Worm (Caenorhabditis elegans): ENCODE data around the gene nhr-105.

Gene nhr-105

DNA sequence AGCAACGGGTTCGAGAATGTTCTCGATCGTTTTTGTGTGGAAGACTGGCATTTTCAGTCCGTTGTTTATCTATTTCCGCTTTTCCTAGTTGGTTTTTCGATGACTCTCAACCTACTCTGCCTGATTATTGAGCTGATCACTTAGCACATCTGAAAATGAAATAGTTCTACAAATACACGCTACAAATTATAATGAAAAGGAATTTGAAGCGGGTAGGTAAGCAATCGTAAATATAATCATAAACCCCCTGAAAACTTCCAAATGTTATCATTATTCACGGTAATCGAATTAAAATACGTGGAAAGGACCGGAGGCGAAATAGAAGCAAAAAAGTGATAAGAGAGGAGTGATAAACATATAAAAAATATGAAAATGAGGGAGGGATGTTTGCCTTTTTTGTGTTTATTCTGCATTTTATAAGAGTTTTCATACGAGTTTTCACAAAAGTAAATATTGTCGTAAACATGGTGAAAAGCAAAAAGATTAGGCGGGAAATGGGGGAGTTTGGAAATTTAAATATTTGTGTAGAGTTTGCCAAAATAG is 44.3 kb downstream of the nhr-105 start, which contains the start of gene deb-1:
deb-1 (minus strand) TSS at position 51 of the 543 bp plus-strand sequence.
- peak; percentile 43 for TF ChIP-seq elt-2 (tag; optimal IDR thresholded peaks at IDR 0.05)
- no peak for TF ChIP-seq nhr-19 (GFP tag; conservative IDR thresholded peaks at IDR 0.05)
- TF ChIP-seq rnt-1 (tag; optimal IDR thresholded peaks at IDR 0.05): no peak
- no peak for TF ChIP-seq egl-27 (tag; optimal IDR thresholded peaks at IDR 0.05)
- TF ChIP-seq lsy-2 (tag; optimal IDR thresholded peaks at IDR 0.05): no peak
- TF ChIP-seq efl-1 (optimal IDR thresholded peaks at IDR 0.05): no peak
- TF ChIP-seq efl-1 (GFP tag; optimal IDR thresholded peaks at IDR 0.05 in 1 of 2): peak in 1 of 2 experiments; percentile 42
- TF ChIP-seq unc-98 (GFP tag; IDR thresholded peaks at IDR 0.05): no peak
- no peak for TF ChIP-seq dsc-1 (tag; optimal IDR thresholded peaks at IDR 0.05)

DNA sequence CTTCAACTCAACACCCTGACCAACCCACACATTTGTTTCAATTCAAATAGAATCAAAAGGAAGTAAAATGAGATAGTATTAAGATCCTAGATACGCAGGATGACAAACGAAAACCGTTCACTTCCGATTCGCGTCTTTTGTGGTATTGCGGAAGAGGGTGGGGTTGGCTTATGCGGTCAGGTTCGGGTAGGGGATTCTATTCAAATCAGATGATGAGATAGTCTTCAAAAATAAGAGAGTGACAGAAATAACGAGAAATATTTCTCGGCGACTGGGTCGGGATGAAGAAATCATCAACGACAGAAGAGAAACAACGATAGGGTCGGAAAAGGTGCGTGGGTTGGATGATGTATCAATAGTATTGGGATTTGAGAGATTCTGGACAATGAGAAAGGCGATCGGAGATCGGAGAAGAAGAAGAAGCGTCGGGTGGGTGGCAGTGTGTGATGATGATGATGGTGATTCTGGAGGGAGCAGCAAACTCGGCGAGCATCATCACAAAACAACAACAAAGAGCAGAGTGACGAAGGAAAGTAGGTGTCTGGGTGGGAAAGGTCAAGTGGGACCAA is 45.5 kb downstream of the nhr-105 start:
- TF ChIP-seq nhr-85 (tag): peak; percentile 60
- TF ChIP-seq fkh-4 (tag; optimal IDR thresholded peaks at IDR 0.05; ENCODE audit: borderline replicate concordance): no peak
- peak; percentile 33 for TF ChIP-seq dsc-1 (tag; optimal IDR thresholded peaks at IDR 0.05)
- peak in 1 of 2 experiments; percentile 25 for TF ChIP-seq lsy-2 (tag; optimal IDR thresholded peaks at IDR 0.05)
- peak; percentile 85 for TF ChIP-seq blmp-1 (tag; optimal IDR thresholded peaks at IDR 0.05)
- TF ChIP-seq nhr-71 (tag; optimal IDR thresholded peaks at IDR 0.05): peak; percentile 29
- no peak for TF ChIP-seq nhr-11 (tag; optimal IDR thresholded peaks at IDR 0.05)
- TF ChIP-seq nhr-19 (GFP tag; conservative IDR thresholded peaks at IDR 0.05): peak; percentile 6; the same call in 1 of the 2 replicates
- no peak for TF ChIP-seq ceh-82 (tag; optimal IDR thresholded peaks at IDR 0.05)
- peak; percentile 17 for TF ChIP-seq unc-130 (tag; optimal IDR thresholded peaks at IDR 0.05)
- TF ChIP-seq rnt-1 (tag; optimal IDR thresholded peaks at IDR 0.05): peak; percentile 62
- TF ChIP-seq lin-14 (GFP tag; optimal IDR thresholded peaks at IDR 0.05): peak; percentile 83
- peak; percentile 5 for TF ChIP-seq lin-13 (GFP tag; optimal IDR thresholded peaks at IDR 0.05)
- TF ChIP-seq snu-23 (GFP tag; optimal IDR thresholded peaks at IDR 0.05): peak; percentile 10
- TF ChIP-seq mep-1 (tag; optimal IDR thresholded peaks at IDR 0.05): peak; percentile 72

DNA sequence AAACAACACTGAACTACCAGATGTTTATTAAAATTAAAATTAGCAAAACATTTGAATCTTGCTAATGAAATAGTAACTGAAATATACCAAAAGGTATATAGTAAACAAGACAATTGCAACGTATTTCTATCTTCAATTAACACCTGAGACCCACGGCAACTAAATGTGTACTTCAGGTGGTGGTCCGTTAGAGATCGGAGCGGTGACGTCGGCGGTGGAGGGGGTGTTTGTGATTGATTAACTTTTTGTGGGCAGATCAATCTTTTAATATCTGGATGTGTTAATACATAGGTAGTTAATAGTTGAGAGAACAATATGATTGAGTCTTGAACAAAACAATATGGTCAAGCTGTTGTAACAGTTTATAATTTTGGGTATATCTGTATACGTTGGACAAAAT is 46.1 kb downstream of the nhr-105 start:
- TF ChIP-seq lin-14 (GFP tag; optimal IDR thresholded peaks at IDR 0.05): peak; percentile 43
- no peak for TF ChIP-seq ceh-88 (GFP tag; IDR thresholded peaks at IDR 0.05)
- no peak for TF ChIP-seq vab-15 (tag; optimal IDR thresholded peaks at IDR 0.05)
- no peak for TF ChIP-seq fkh-4 (tag; optimal IDR thresholded peaks at IDR 0.05; ENCODE audit: borderline replicate concordance)
- TF ChIP-seq unc-98 (GFP tag; IDR thresholded peaks at IDR 0.05): no peak
- no peak for TF ChIP-seq nhr-20 (tag; optimal IDR thresholded peaks at IDR 0.05)
- no peak for TF ChIP-seq tbx-2 (tag; optimal IDR thresholded peaks at IDR 0.05)
- TF ChIP-seq nhr-71 (tag; optimal IDR thresholded peaks at IDR 0.05): peak; percentile 30
- TF ChIP-seq ama-1 (optimal IDR thresholded peaks at IDR 0.05): no peak
- no peak for TF ChIP-seq alr-1 (tag; optimal IDR thresholded peaks at IDR 0.05; ENCODE audit: borderline replicate concordance)
- TF ChIP-seq lin-15B (tag; optimal IDR thresholded peaks at IDR 0.05): no peak
- TF ChIP-seq zip-4 (GFP tag; optimal IDR thresholded peaks at IDR 0.05): no peak
- TF ChIP-seq nhr-76 (tag; optimal IDR thresholded peaks at IDR 0.05): no peak
- TF ChIP-seq efl-1 (optimal IDR thresholded peaks at IDR 0.05): no peak
- TF ChIP-seq efl-1 (GFP tag; optimal IDR thresholded peaks at IDR 0.05 in 1 of 2): no peak
- TF ChIP-seq nhr-19 (GFP tag; conservative IDR thresholded peaks at IDR 0.05): 0 out of 2 replicates have a peak, but pooled peaks have one; percentile 10
- TF ChIP-seq pag-3 (tag; optimal IDR thresholded peaks at IDR 0.05; ENCODE audit: borderline replicate concordance, insufficient read depth): no peak
- TF ChIP-seq skn-1 (tag; optimal IDR thresholded peaks at IDR 0.05): no peak
- no peak for TF ChIP-seq unc-62 (GFP tag; optimal IDR thresholded peaks at IDR 0.05)
- TF ChIP-seq rnt-1 (tag; optimal IDR thresholded peaks at IDR 0.05): peak; percentile 53
- TF ChIP-seq ets-5 (GFP tag; IDR thresholded peaks at IDR 0.05): no peak
- no peak for TF ChIP-seq snpc-4 (tag; optimal IDR thresholded peaks at IDR 0.05)
- no peak for TF ChIP-seq ceh-82 (tag; optimal IDR thresholded peaks at IDR 0.05)
- TF ChIP-seq fkh-10 (GFP tag; optimal IDR thresholded peaks at IDR 0.05): no peak
- no peak for TF ChIP-seq unc-86 (tag; optimal IDR thresholded peaks at IDR 0.05)
- TF ChIP-seq blmp-1 (tag; optimal IDR thresholded peaks at IDR 0.05): no peak
- no peak for TF ChIP-seq pqm-1 (tag; optimal IDR thresholded peaks at IDR 0.05)
- TF ChIP-seq hpl-2 (GFP tag; optimal IDR thresholded peaks at IDR 0.05): no peak
- TF ChIP-seq aha-1 (tag; optimal IDR thresholded peaks at IDR 0.05): no peak
- TF ChIP-seq egl-13 (tag; optimal IDR thresholded peaks at IDR 0.05): no peak
- TF ChIP-seq mdl-1 (tag; optimal IDR thresholded peaks at IDR 0.05): no peak
- TF ChIP-seq elt-3 (tag; optimal IDR thresholded peaks at IDR 0.05): no peak
- TF ChIP-seq efl-3 (GFP tag; optimal IDR thresholded peaks at IDR 0.05): no peak
- TF ChIP-seq isw-1 (GFP tag; IDR thresholded peaks at IDR 0.05): no peak
- TF ChIP-seq dpl-1 (GFP tag; optimal IDR thresholded peaks at IDR 0.05): no peak
- no peak for TF ChIP-seq xbp-1 (tag; optimal IDR thresholded peaks at IDR 0.05)
